Worm (Caenorhabditis elegans) whole organism, L4 larva: ENCODE data around the gene R09D1.14.

Experiments
- ceh-82 ChIP-seq: sonication (generic microtip); optimal IDR thresholded peaks from 2 replicates; lab custom pipeline; 2017; ENCODE audit warnings: missing biosample characterization, missing genetic modification characterization
- daf-12 ChIP-seq: fragments of 150-350 bp; optimal IDR thresholded peaks from 2 replicates; lab custom pipeline; 2014; ENCODE audit warnings: missing biosample characterization, missing genetic modification reagents, missing genetic modification characterization
- dpl-1 ChIP-seq: fragments of 150-350 bp; optimal IDR thresholded peaks from 2 replicates; lab custom pipeline; 2014; ENCODE audit warnings: missing biosample characterization, missing genetic modification reagents, missing genetic modification characterization
- egl-43 ChIP-seq: fragments of 200-800 bp; sonication (Bioruptor generic); IDR thresholded peaks from 2 replicates; pipeline ENCODE4 v1.3.6; 2022; ENCODE audit warnings: missing genetic modification reagents, missing genetic modification characterization, missing compliant biosample characterization
- jun-1 ChIP-seq: fragments of 150-350 bp; optimal IDR thresholded peaks from 2 replicates; lab custom pipeline; 2014; ENCODE audit warnings: missing biosample characterization, missing genetic modification reagents, missing genetic modification characterization
- unc-130 ChIP-seq: sonication (generic microtip); optimal IDR thresholded peaks from 2 replicates; lab custom pipeline; 2016; ENCODE audit warnings: missing genetic modification reagents, missing genetic modification characterization, missing compliant biosample characterization
- unc-62 ChIP-seq, 3 experiments: fragments of 150-350 bp in 1 of 3; sonication (generic microtip); optimal IDR thresholded peaks in 2 of 3; peaks in 1 of 3; 1 replicate in 1 of 3; 2 replicates in 2 of 3; lab custom pipeline; 2014 to 2017; ENCODE audit warnings: missing biosample characterization in 3 of 3, missing genetic modification characterization in 3 of 3, missing genetic modification reagents in 3 of 3, missing genotype in 1 of 3

DNA sequence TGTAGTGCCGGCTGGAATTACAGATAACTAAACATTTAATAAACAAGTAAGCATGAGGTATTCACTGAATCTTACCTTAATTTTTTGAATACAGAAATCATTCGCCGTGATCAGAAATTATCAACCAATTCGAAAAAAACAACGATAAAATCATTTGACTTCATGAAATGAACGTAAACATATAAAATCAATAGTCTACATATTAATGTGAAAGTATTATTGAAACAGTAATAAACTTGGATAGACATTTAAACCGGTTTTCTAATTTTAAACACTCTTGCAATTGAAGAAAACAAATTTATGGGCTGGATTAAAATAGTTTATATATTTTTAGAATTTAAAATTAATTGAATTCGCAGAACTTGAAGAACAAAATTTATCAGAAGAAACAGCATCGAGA, 17.5 kb downstream of the R09D1.14 start, which contains the start of gene chil-16:
- no peak for TF ChIP-seq ceh-82 (tag; lab: Kevin White, UChicago)
- TF ChIP-seq unc-62 (GFP tag; optimal IDR thresholded peaks at IDR 0.05 in 1 of 2; lab: Kevin White, UChicago): no peak
- TF ChIP-seq unc-62 (tag; optimal IDR thresholded peaks at IDR 0.05; lab: Kevin White, UChicago): no peak
- TF ChIP-seq jun-1 (tag; lab: Kevin White, UChicago): no peak
- TF ChIP-seq dpl-1: no peak
- no peak for TF ChIP-seq daf-12 (tag; lab: Kevin White, UChicago)
- TF ChIP-seq unc-130 (GFP tag; lab: Kevin White, UChicago): no peak
- TF ChIP-seq egl-43: no peak
